Worm (Caenorhabditis elegans): ENCODE results near the gene C15C8.4.

C15C8.4 gene

DNA sequence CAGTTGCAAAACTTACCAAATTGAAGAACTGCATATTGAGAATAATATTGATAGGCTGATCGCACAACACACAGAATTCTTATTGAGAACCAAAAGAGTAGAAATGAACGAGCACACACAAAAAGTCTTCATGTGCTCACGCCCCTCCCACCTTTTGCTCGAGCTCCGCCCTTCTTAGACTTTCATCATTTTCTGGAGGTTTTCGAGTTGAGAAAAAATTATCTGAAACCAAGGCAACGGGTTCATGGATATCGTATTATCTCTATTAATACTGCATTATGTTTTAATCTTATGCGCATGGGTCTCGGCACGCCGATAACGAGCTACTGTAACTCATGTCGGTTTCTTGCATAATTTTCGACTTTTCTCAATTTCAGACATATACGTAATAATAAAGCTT, 21.4 kb downstream of the C15C8.4 start, which contains the start of gene R11D1.12:
TSS of gene R11D1.12 (minus strand) at position 101 of the 400 bp plus-strand sequence.
- no peak for TF ChIP-seq dve-1 (tag; optimal IDR thresholded peaks at IDR 0.05; ENCODE audit: insufficient read depth)

DNA sequence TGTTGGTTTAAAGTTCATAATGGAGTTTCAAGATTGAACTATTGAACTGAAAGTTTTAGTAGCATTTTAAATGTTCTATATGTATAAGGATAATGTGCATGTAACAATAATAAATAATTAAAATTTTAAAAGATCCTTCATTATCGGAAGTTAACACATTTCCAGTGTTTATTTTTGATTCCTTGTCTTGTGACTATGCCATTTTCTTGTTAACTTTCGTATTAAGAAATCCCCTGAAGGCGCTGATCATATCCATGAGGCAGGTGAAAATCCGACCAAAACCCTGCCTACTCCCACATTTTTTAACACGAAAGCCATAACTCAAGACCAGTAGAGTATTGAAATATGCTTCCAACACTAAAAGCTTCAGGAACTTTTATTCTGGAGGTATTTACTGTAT, 27.6 kb downstream of the C15C8.4 start, which contains the start of gene R11D1.7:
TSS of gene R11D1.7 (plus strand) at position 301 of the 400 bp plus-strand sequence.
- TF ChIP-seq ZK546.5 (tag; optimal IDR thresholded peaks at IDR 0.05), result no peak
- TF ChIP-seq spr-3 (GFP tag; optimal IDR thresholded peaks at IDR 0.05), result no peak
- no peak for TF ChIP-seq D1046.2 (GFP tag; IDR thresholded peaks at IDR 0.05)
- no peak for TF ChIP-seq vab-7 (GFP tag; IDR thresholded peaks at IDR 0.05)
- TF ChIP-seq ztf-7 (tag; optimal IDR thresholded peaks at IDR 0.05), result no peak
- TF ChIP-seq F44E2.7 (GFP tag; IDR thresholded peaks at IDR 0.05), result no peak
- TF ChIP-seq zip-11 (GFP tag; IDR thresholded peaks at IDR 0.05), result no peak
- TF ChIP-seq dve-1 (tag; optimal IDR thresholded peaks at IDR 0.05; ENCODE audit: insufficient read depth), result no peak
- no peak for TF ChIP-seq Y5F2A.4 (GFP tag; optimal IDR thresholded peaks at IDR 0.05)
- TF ChIP-seq gei-8 (GFP tag; optimal IDR thresholded peaks at IDR 0.05), result no peak
- no peak for TF ChIP-seq aha-1 (tag)
- TF ChIP-seq ztf-11 (tag; optimal IDR thresholded peaks at IDR 0.05), result no peak
- no peak for TF ChIP-seq set-16 (GFP tag; IDR thresholded peaks at IDR 0.05)
- TF ChIP-seq unc-62 (GFP tag; optimal IDR thresholded peaks at IDR 0.05 in 1 of 2), result no peak
- no peak for TF ChIP-seq unc-62 (tag; optimal IDR thresholded peaks at IDR 0.05)
- TF ChIP-seq unc-130 (GFP tag; optimal IDR thresholded peaks at IDR 0.05), result no peak
- no peak for TF ChIP-seq lsy-2 (tag; optimal IDR thresholded peaks at IDR 0.05)
- TF ChIP-seq dmd-9 (GFP tag; IDR thresholded peaks at IDR 0.05), result no peak
- no peak for TF ChIP-seq aly-2 (tag; optimal IDR thresholded peaks at IDR 0.05)
- no peak for TF ChIP-seq nhr-41 (GFP tag; IDR thresholded peaks at IDR 0.05)

DNA sequence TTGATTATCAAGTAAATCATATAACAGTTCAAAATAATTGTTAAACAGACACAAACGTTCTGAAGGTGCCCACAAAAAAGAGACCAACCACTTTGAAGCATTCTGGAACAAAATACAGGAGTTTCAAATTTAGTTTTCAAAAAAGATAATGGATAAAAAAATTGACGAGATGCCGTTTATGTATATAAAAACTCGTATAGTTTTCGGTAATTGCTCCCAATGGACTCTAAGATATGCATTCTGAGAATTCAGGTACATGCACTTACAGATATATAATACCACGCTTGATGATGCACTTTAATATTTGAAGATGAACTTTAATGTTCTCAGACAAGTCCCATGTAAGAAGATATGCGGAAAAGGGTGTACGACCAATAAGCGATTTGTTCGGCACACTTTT, 28.6 kb downstream of the C15C8.4 start, which contains the start of gene str-181:
TSS of gene str-181 (minus strand) at position 101 of the 400 bp plus-strand sequence.
- TF ChIP-seq aha-1 (tag) (peak; percentile 56), zag-1 (tag; optimal IDR thresholded peaks at IDR 0.05) (no peak)

- TF ChIP-seq dve-1 (tag; optimal IDR thresholded peaks at IDR 0.05; ENCODE audit: insufficient read depth), result no peak
- no peak for TF ChIP-seq aly-2 (tag; optimal IDR thresholded peaks at IDR 0.05)
- no peak for TF ChIP-seq fos-1 (tag; optimal IDR thresholded peaks at IDR 0.05)
Measured at ce11 chrV:12716447-12716846, 30.8 kb downstream of the C15C8.4 start, which contains the start of gene str-178. Gene str-178, minus strand, starts transcription at chrV:12716547.

- no peak for TF ChIP-seq tra-1 (GFP tag; IDR thresholded peaks at IDR 0.05)
- TF ChIP-seq zfp-3 (GFP tag; conservative IDR thresholded peaks at IDR 0.05), result no peak
- TF ChIP-seq vab-7 (GFP tag; IDR thresholded peaks at IDR 0.05), result no peak
- no peak for TF ChIP-seq daf-19 (GFP tag; conservative IDR thresholded peaks at IDR 0.05)
- TF ChIP-seq mep-1 (tag; optimal IDR thresholded peaks at IDR 0.05), result no peak
- no peak for TF ChIP-seq ztf-7 (tag; optimal IDR thresholded peaks at IDR 0.05)
- no peak for TF ChIP-seq lir-3 (tag; optimal IDR thresholded peaks at IDR 0.05)
- TF ChIP-seq hlh-11 (tag; optimal IDR thresholded peaks at IDR 0.05), result no peak
- no peak for TF ChIP-seq R02D3.7 (tag; optimal IDR thresholded peaks at IDR 0.05)
- TF ChIP-seq php-3 (GFP tag; IDR thresholded peaks at IDR 0.05), result no peak
- TF ChIP-seq nhr-25 (tag; optimal IDR thresholded peaks at IDR 0.05; ENCODE audit: borderline replicate concordance, insufficient read depth), result no peak
- no peak for TF ChIP-seq nhr-6 (tag; optimal IDR thresholded peaks at IDR 0.05)
- no peak for TF ChIP-seq zip-2 (tag; optimal IDR thresholded peaks at IDR 0.05)
- no peak for TF ChIP-seq sdz-12 (GFP tag; optimal IDR thresholded peaks at IDR 0.05)
- no peak for TF ChIP-seq pha-4 (GFP tag; IDR thresholded peaks at IDR 0.05)
- TF ChIP-seq pha-4 (tag; optimal IDR thresholded peaks at IDR 0.05), result no peak
Measured at ce11 chrV:12714120-12714519, 33.1 kb downstream of the C15C8.4 start, which contains the start of gene R11D1.4. Gene R11D1.4, minus strand, starts transcription at chrV:12714220.
